Fruit fly (Drosophila melanogaster) S2 (cell line): Measurements from ENCODE around the gene Srrm234.

Experiments used
- CG8478 ChIP-seq: fragments of >200 bp; optimal IDR thresholded peaks from 2 replicates; lab custom pipeline; 2018
- CTCF ChIP-seq, 2 experiments: fragments of >200 bp; optimal IDR thresholded peaks; 2 replicates each; lab custom pipeline; 2018

- TF ChIP-seq CG8478 (lab: Kevin White, UChicago) (no peak), CTCF (optimal IDR thresholded peaks at IDR 0.05; lab: Kevin White, UChicago) (no peak)
Observed at dm6 chr3L:1626924-1627323, 37.9 kb downstream of the Srrm234 start.
